Worm (Caenorhabditis elegans) whole organism, early embryonic: ENCODE data around the gene nac-1.

Experiments used
- B0310.2 ChIP-seq: sonication (generic microtip); optimal IDR thresholded peaks from 2 replicates; lab custom pipeline; 2016; ENCODE audit warnings: mild to moderate bottlenecking, missing genetic modification characterization, missing compliant biosample characterization
- sea-1 ChIP-seq: fragments of 200-800 bp; sonication (Bioruptor generic); conservative IDR thresholded peaks from 2 replicates; pipeline ENCODE4 v1.3.6; 2022; ENCODE audit warnings: missing genetic modification characterization, missing compliant biosample characterization
- tbx-11 ChIP-seq: fragments of 200-800 bp; sonication (Bioruptor generic); IDR thresholded peaks from 2 replicates; pipeline ENCODE4 v1.3.6; 2022; ENCODE audit warnings: missing genetic modification characterization, missing compliant biosample characterization
- tbx-37 ChIP-seq: fragments of 200-800 bp; sonication (Bioruptor generic); conservative IDR thresholded peaks from 2 replicates; pipeline ENCODE4 v1.3.6; 2022; ENCODE audit warnings: missing genetic modification reagents, missing genetic modification characterization, missing compliant biosample characterization

DNA sequence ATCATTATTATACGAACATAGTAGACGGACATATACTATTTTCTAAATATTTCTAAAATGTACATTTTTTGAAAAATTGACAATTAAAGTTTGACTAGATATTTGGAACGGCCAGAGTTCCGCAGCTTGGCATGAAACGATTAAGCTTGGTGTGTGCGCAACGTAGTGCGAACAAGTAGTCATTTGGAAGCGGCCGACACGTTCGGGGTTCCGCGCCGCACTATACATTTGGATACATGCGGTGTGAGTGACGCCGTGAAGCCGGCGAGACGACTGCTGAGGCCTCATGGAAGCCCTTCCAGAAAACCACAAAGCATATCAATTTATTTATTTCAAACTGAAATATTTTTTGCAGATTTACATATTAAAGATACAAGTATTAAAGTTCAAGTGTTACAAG is 43.2 kb downstream of the nac-1 start:
- TF ChIP-seq B0310.2 (tag; lab: Kevin White, UChicago) (no peak), tbx-37 (GFP tag; lab: Robert Waterston, UW) (no peak), tbx-11 (GFP tag; lab: Robert Waterston, UW) (no peak), sea-1 (no peak)
